Worm (Caenorhabditis elegans): ENCODE results near the gene F18A11.3.

- TF ChIP-seq ceh-32 (tag; optimal IDR thresholded peaks at IDR 0.05; ENCODE audit: poor library complexity) = no peak
- no peak for TF ChIP-seq nhr-25 (tag; optimal IDR thresholded peaks at IDR 0.05; ENCODE audit: borderline replicate concordance, insufficient read depth)
- no peak for TF ChIP-seq nhr-6 (tag; optimal IDR thresholded peaks at IDR 0.05)
- TF ChIP-seq lin-39 (tag; optimal IDR thresholded peaks at IDR 0.05) = no peak
- no peak for TF ChIP-seq zfp-2 (tag; optimal IDR thresholded peaks at IDR 0.05)
- no peak for TF ChIP-seq aly-2 (tag; optimal IDR thresholded peaks at IDR 0.05)
- TF ChIP-seq lsy-2 (tag; optimal IDR thresholded peaks at IDR 0.05) = no peak
- no peak for TF ChIP-seq nhr-42 (GFP tag; IDR thresholded peaks at IDR 0.05)
Observed at ce11 chrII:12992980-12993379, 43.7 kb downstream of the F18A11.3 start.

Measured in whole organism, L4 larva.